Worm (Caenorhabditis elegans) whole organism, L4 larva: ENCODE results near the gene clc-11.

Experiments used
- D1046.2 ChIP-seq: fragments of 200-800 bp; sonication (Bioruptor generic); IDR thresholded peaks from 2 replicates; pipeline ENCODE4 v1.3.6; 2022; ENCODE audit warnings: missing genetic modification characterization, missing compliant biosample characterization
- F10B5.3 ChIP-seq: sonication (generic microtip); optimal IDR thresholded peaks from 2 replicates; lab custom pipeline; 2016; ENCODE audit warnings: mild to moderate bottlenecking, missing genetic modification characterization, missing compliant biosample characterization
- F49E8.2 ChIP-seq: sonication (generic microtip); optimal IDR thresholded peaks from 2 replicates; lab custom pipeline; 2016; ENCODE audit warnings: missing compliant biosample characterization, mild to moderate bottlenecking, missing genetic modification characterization, borderline replicate concordance
- T26A8.4 ChIP-seq: fragments of 200-800 bp; sonication (Bioruptor generic); IDR thresholded peaks from 2 replicates; pipeline ENCODE4 v1.3.6; 2022; ENCODE audit warnings: missing genetic modification characterization, missing compliant biosample characterization
- ZK546.5 ChIP-seq, 2 experiments: sonication (generic microtip); optimal IDR thresholded peaks; 2 replicates each; lab custom pipeline; 2017; ENCODE audit warnings: missing biosample characterization in 2 of 2, missing genetic modification characterization in 2 of 2
- aly-2 ChIP-seq: sonication (generic microtip); optimal IDR thresholded peaks from 2 replicates; lab custom pipeline; 2018; ENCODE audit warnings: missing biosample characterization, missing genetic modification characterization
- ceh-28 ChIP-seq: fragments of 150-350 bp; optimal IDR thresholded peaks from 2 replicates; lab custom pipeline; 2014; ENCODE audit warnings: missing biosample characterization, missing genetic modification reagents, missing genetic modification characterization
- ceh-32 ChIP-seq: sonication (generic microtip); optimal IDR thresholded peaks from 2 replicates; lab custom pipeline; 2016; ENCODE audit warnings: mild to moderate bottlenecking, missing genetic modification characterization, missing compliant biosample characterization; ENCODE audit not compliant: poor library complexity
- ceh-82 ChIP-seq: sonication (generic microtip); optimal IDR thresholded peaks from 2 replicates; lab custom pipeline; 2017; ENCODE audit warnings: missing biosample characterization, missing genetic modification characterization
- dmd-6 ChIP-seq: fragments of 200-800 bp; sonication (Bioruptor generic); IDR thresholded peaks from 2 replicates; pipeline ENCODE4 v1.3.6; 2022; ENCODE audit warnings: missing genetic modification reagents, missing genetic modification characterization, missing compliant biosample characterization
- egl-27 ChIP-seq: sonication (generic microtip); optimal IDR thresholded peaks from 3 replicates; lab custom pipeline; 2017; ENCODE audit warnings: missing biosample characterization, missing genetic modification reagents, missing genetic modification characterization
- egl-43 ChIP-seq: fragments of 200-800 bp; sonication (Bioruptor generic); IDR thresholded peaks from 2 replicates; pipeline ENCODE4 v1.3.6; 2022; ENCODE audit warnings: missing genetic modification reagents, missing genetic modification characterization, missing compliant biosample characterization
- fkh-10 ChIP-seq: fragments of 150-350 bp; optimal IDR thresholded peaks from 2 replicates; lab custom pipeline; 2014; ENCODE audit warnings: missing biosample characterization, missing genetic modification reagents, missing genetic modification characterization
- fos-1 ChIP-seq: fragments of 150-350 bp; optimal IDR thresholded peaks from 2 replicates; lab custom pipeline; 2014; ENCODE audit warnings: missing biosample characterization, missing genetic modification characterization
- hlh-30 ChIP-seq: sonication (generic microtip); optimal IDR thresholded peaks from 2 replicates; lab custom pipeline; 2017; ENCODE audit warnings: antibody characterized with exemption, mild to moderate bottlenecking, missing genetic modification characterization, missing compliant biosample characterization; ENCODE audit not compliant: insufficient read depth
- lim-7 ChIP-seq: fragments of 200-800 bp; sonication (Bioruptor generic); IDR thresholded peaks from 2 replicates; pipeline ENCODE4 v1.3.6; 2022; ENCODE audit warnings: missing genetic modification characterization, missing compliant biosample characterization
- lin-1 ChIP-seq: fragments of 200-800 bp; sonication (Bioruptor generic); IDR thresholded peaks from 2 replicates; pipeline ENCODE4 v1.3.6; 2022; ENCODE audit warnings: missing genetic modification reagents, missing genetic modification characterization, missing compliant biosample characterization
- lin-13 ChIP-seq: fragments of 150-350 bp; optimal IDR thresholded peaks from 2 replicates; lab custom pipeline; 2014; ENCODE audit warnings: missing biosample characterization, missing genetic modification reagents, missing genetic modification characterization
- lin-15B ChIP-seq: fragments of 150-350 bp; sonication (generic microtip); optimal IDR thresholded peaks from 3 replicates; lab custom pipeline; 2014; ENCODE audit warnings: missing biosample characterization, missing genetic modification characterization
- lin-29 ChIP-seq: fragments of 200-800 bp; sonication (Bioruptor generic); IDR thresholded peaks from 2 replicates; pipeline ENCODE4 v1.3.6; 2022; ENCODE audit warnings: missing genetic modification reagents, missing genetic modification characterization, missing compliant biosample characterization
- lir-3 ChIP-seq: sonication (generic microtip); optimal IDR thresholded peaks from 2 replicates; lab custom pipeline; 2016; ENCODE audit warnings: mild to moderate bottlenecking, missing genetic modification characterization, missing compliant biosample characterization
- lsy-2 ChIP-seq, 2 experiments: fragments of 150-350 bp in 1 of 2; sonication (generic microtip) in 1 of 2; optimal IDR thresholded peaks; 2 replicates each; lab custom pipeline; 2014 to 2017; ENCODE audit warnings: missing biosample characterization in 2 of 2, missing genetic modification characterization in 2 of 2
- madf-5 ChIP-seq, 2 experiments: fragments of 200-800 bp; sonication (Bioruptor generic); IDR thresholded peaks; 2 replicates each; pipeline ENCODE4 v1.3.6; 2022; ENCODE audit warnings: missing compliant biosample characterization in 2 of 2, missing genetic modification characterization in 2 of 2
- mdl-1 ChIP-seq, 2 experiments: fragments of 150-350 bp in 1 of 2; sonication (generic microtip) in 1 of 2; optimal IDR thresholded peaks; 2 replicates each; lab custom pipeline; 2014 to 2017; ENCODE audit warnings: missing biosample characterization in 2 of 2, missing genetic modification characterization in 2 of 2
- mdt-29 ChIP-seq: fragments of 200-800 bp; sonication (Bioruptor generic); IDR thresholded peaks from 2 replicates; pipeline ENCODE4 v1.3.6; 2022; ENCODE audit warnings: missing genetic modification reagents, missing genetic modification characterization, missing compliant biosample characterization
- mxl-3 ChIP-seq: fragments of 200-800 bp; sonication (Bioruptor generic); optimal IDR thresholded peaks from 2 replicates; lab custom pipeline; 2018; ENCODE audit warnings: mild to moderate bottlenecking, missing genetic modification characterization, missing compliant biosample characterization
- nhr-10 ChIP-seq: fragments of 150-350 bp; optimal IDR thresholded peaks from 2 replicates; lab custom pipeline; 2014; ENCODE audit warnings: missing biosample characterization, missing genetic modification characterization
- nhr-11 ChIP-seq: fragments of 150-350 bp; optimal IDR thresholded peaks from 2 replicates; lab custom pipeline; 2014; ENCODE audit warnings: missing biosample characterization, missing genetic modification characterization
- nhr-111 ChIP-seq: fragments of 200-800 bp; sonication (Bioruptor generic); optimal IDR thresholded peaks from 2 replicates; lab custom pipeline; 2018; ENCODE audit warnings: mild to moderate bottlenecking, missing genetic modification characterization, missing compliant biosample characterization
- nhr-41 ChIP-seq: fragments of 200-800 bp; sonication (Bioruptor generic); IDR thresholded peaks from 2 replicates; pipeline ENCODE4 v1.3.6; 2022; ENCODE audit warnings: missing genetic modification reagents, missing genetic modification characterization, missing compliant biosample characterization
- php-3 ChIP-seq: fragments of 200-800 bp; sonication (Bioruptor generic); IDR thresholded peaks from 2 replicates; pipeline ENCODE4 v1.3.6; 2022; ENCODE audit warnings: missing genetic modification reagents, missing genetic modification characterization, missing compliant biosample characterization
- saeg-2 ChIP-seq: fragments of 200-800 bp; sonication (Bioruptor generic); IDR thresholded peaks from 2 replicates; pipeline ENCODE4 v1.3.6; 2022; ENCODE audit warnings: missing genetic modification reagents, missing genetic modification characterization, missing compliant biosample characterization
- set-16 ChIP-seq: fragments of 200-800 bp; sonication (Bioruptor generic); IDR thresholded peaks from 2 replicates; pipeline ENCODE4 v1.3.6; 2022; ENCODE audit warnings: missing genetic modification reagents, missing genetic modification characterization, missing compliant biosample characterization
- spr-1 ChIP-seq: sonication (generic microtip); optimal IDR thresholded peaks from 2 replicates; lab custom pipeline; 2016; ENCODE audit warnings: mild to moderate bottlenecking, missing genetic modification characterization, missing compliant biosample characterization
- spr-3 ChIP-seq: fragments of 200-800 bp; sonication (Bioruptor generic); optimal IDR thresholded peaks from 2 replicates; lab custom pipeline; 2018; ENCODE audit warnings: mild to moderate bottlenecking, missing genetic modification characterization, missing compliant biosample characterization
- unc-39 ChIP-seq: sonication (generic microtip); optimal IDR thresholded peaks from 2 replicates; lab custom pipeline; 2017; ENCODE audit warnings: missing biosample characterization, missing genetic modification characterization
- zfp-3 ChIP-seq: fragments of 200-800 bp; sonication (Bioruptor generic); conservative IDR thresholded peaks from 2 replicates; pipeline ENCODE4 v1.3.6; 2022; ENCODE audit warnings: missing genetic modification reagents, missing genetic modification characterization, missing compliant biosample characterization
- zip-2 ChIP-seq: fragments of 150-350 bp; optimal IDR thresholded peaks from 2 replicates; lab custom pipeline; 2014; ENCODE audit warnings: missing biosample characterization, missing genetic modification characterization
- ztf-7 ChIP-seq: fragments of 150-350 bp; optimal IDR thresholded peaks from 2 replicates; lab custom pipeline; 2014; ENCODE audit warnings: missing biosample characterization, missing genetic modification characterization

Gene clc-11

ce11 chrV:16115381-16115780 is 24.0 kb downstream of the clc-11 start, which contains the start of gene str-25:
str-25 (plus strand) TSS chrV:16115681.
- no peak for TF ChIP-seq nhr-111
- TF ChIP-seq ztf-7 (tag; lab: Kevin White, UChicago): no peak
- TF ChIP-seq nhr-10 (tag; lab: Kevin White, UChicago): no peak
- no peak for TF ChIP-seq lir-3
- no peak for TF ChIP-seq ceh-28
- TF ChIP-seq unc-39: no peak
- TF ChIP-seq egl-27 (tag; lab: Kevin White, UChicago): no peak
- TF ChIP-seq lin-15B (tag; lab: Kevin White, UChicago): no peak
- TF ChIP-seq T26A8.4 (GFP tag; lab: Robert Waterston, UW): no peak
- no peak for TF ChIP-seq nhr-11 (tag; lab: Kevin White, UChicago)
- TF ChIP-seq spr-3 (GFP tag; lab: Kevin White, UChicago): no peak
- no peak for TF ChIP-seq fos-1 (tag; lab: Kevin White, UChicago)
- TF ChIP-seq lsy-2 (tag; optimal IDR thresholded peaks at IDR 0.05; lab: Kevin White, UChicago): no peak
- TF ChIP-seq spr-1 (tag; lab: Kevin White, UChicago): no peak
- no peak for TF ChIP-seq madf-5 (GFP tag; IDR thresholded peaks at IDR 0.05; lab: Robert Waterston, UW)
- no peak for TF ChIP-seq zfp-3 (GFP tag; lab: Robert Waterston, UW)

- no peak for TF ChIP-seq set-16 (GFP tag; lab: Robert Waterston, UW)
- TF ChIP-seq lin-1: no peak
- no peak for TF ChIP-seq lim-7 (GFP tag; lab: Robert Waterston, UW)
- TF ChIP-seq saeg-2 (GFP tag; lab: Robert Waterston, UW): no peak
- no peak for TF ChIP-seq egl-43 (GFP tag; lab: Robert Waterston, UW)
- TF ChIP-seq hlh-30 (tag; lab: Kevin White, UChicago): no peak
- TF ChIP-seq F10B5.3: no peak
- TF ChIP-seq egl-27 (tag; lab: Kevin White, UChicago): no peak
- no peak for TF ChIP-seq mdt-29 (GFP tag; lab: Robert Waterston, UW)
- TF ChIP-seq mxl-3 (GFP tag; lab: Kevin White, UChicago): no peak
- no peak for TF ChIP-seq ceh-32
- no peak for TF ChIP-seq ceh-82 (tag; lab: Kevin White, UChicago)
- TF ChIP-seq zfp-3 (GFP tag; lab: Robert Waterston, UW): no peak
Measured at ce11 chrV:16114237-16114636, 25.2 kb downstream of the clc-11 start, which contains the start of gene srxa-16. srxa-16 (minus strand) TSS chrV:16114337.

ce11 chrV:16103594-16103993 is 35.8 kb downstream of the clc-11 start, which contains the start of gene argk-1:
argk-1 (plus strand) TSS chrV:16103894.
- no peak for TF ChIP-seq lin-29 (GFP tag; lab: Robert Waterston, UW)
- TF ChIP-seq madf-5 (GFP tag; IDR thresholded peaks at IDR 0.05; lab: Robert Waterston, UW): no peak
- TF ChIP-seq mdl-1 (tag; optimal IDR thresholded peaks at IDR 0.05; lab: Kevin White, UChicago): no peak
- no peak for TF ChIP-seq F10B5.3
- no peak for TF ChIP-seq php-3 (GFP tag; lab: Robert Waterston, UW)
- TF ChIP-seq lin-13 (GFP tag; lab: Kevin White, UChicago): no peak
- no peak for TF ChIP-seq nhr-41 (GFP tag; lab: Robert Waterston, UW)
- no peak for TF ChIP-seq ZK546.5 (tag; optimal IDR thresholded peaks at IDR 0.05; lab: Kevin White, UChicago)
- no peak for TF ChIP-seq D1046.2
- no peak for TF ChIP-seq zip-2 (tag; lab: Kevin White, UChicago)
- TF ChIP-seq set-16 (GFP tag; lab: Robert Waterston, UW): no peak
- TF ChIP-seq dmd-6 (GFP tag; lab: Robert Waterston, UW): no peak
- no peak for TF ChIP-seq fkh-10 (GFP tag; lab: Kevin White, UChicago)
- no peak for TF ChIP-seq F49E8.2 (tag; lab: Kevin White, UChicago)
- no peak for TF ChIP-seq lir-3
- TF ChIP-seq aly-2 (tag; lab: Kevin White, UChicago): no peak
